Worm (Caenorhabditis elegans) whole organism, L4/young adult: ENCODE results near the gene cct-2.

ENCODE experiments used
- W03F9.2 ChIP-seq: fragments of 150-350 bp; optimal IDR thresholded peaks from 2 replicates; lab custom pipeline; 2014; ENCODE audit warnings: missing biosample characterization, missing genetic modification characterization
- dao-5 ChIP-seq: sonication (generic microtip); optimal IDR thresholded peaks from 2 replicates; lab custom pipeline; 2016; ENCODE audit warnings: missing genotype, missing genetic modification characterization, moderate library complexity, missing compliant biosample characterization
- him-1 ChIP-seq: sonication (generic microtip); optimal IDR thresholded peaks from 2 replicates; lab custom pipeline; 2016; ENCODE audit warnings: missing genotype, missing genetic modification reagents, missing genetic modification characterization, missing compliant biosample characterization

ce11 chrII:8896541-8896940 lies 31.0 kb upstream of the cct-2 start, which contains the start of gene lat-1:
- TF ChIP-seq dao-5 (no peak), W03F9.2 (tag; lab: Kevin White, UChicago) (no peak), him-1 (no peak)
